Fruit fly (Drosophila melanogaster): Measurements from ENCODE around the gene betaggt-I.

The betaggt-I gene

DNA sequence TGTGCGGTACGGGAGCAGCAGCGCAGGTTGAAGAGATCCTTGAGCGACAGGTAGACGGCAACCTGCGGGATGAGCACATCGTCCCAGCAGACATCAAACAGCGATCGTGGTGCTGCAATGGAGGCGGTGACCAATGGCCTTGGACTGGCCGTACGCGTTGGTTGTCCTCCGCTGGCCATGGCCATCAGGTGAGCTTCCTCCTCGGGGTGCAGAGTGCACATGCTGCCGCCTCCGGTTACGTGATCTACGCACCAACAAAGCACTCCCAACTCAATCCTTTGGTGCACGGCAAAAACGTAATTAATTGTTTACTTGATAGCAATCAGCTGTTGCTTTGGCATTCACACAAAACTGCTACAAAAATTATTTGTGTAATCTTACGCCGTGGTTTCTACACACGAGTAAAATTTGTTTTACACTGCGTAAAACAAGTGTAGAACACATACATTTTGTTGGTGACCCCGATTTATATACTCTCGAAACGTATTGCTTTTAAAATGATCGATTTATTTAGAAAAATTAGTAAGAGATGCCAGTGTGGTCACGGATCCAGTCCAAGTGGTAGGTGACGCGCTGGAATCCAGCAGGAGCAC lies 4.2 kb downstream of the betaggt-I start, which contains the start of gene jet (continued):
- TF ChIP-seq hbn (GFP tag; IDR thresholded peaks at IDR 0.05; ENCODE audit: partially characterized antibody) (0 out of 2 replicates have a peak, but pooled peaks have one; percentile 20), CG13894 (tag; optimal IDR thresholded peaks at IDR 0.05) (no peak), Deaf1 (tag; optimal IDR thresholded peaks at IDR 0.05) (no peak), CG1529 (GFP tag; optimal IDR thresholded peaks at IDR 0.05) (no peak), CG13775 (GFP tag; optimal IDR thresholded peaks at IDR 0.05) (no peak), inv (GFP tag; IDR thresholded peaks at IDR 0.05; ENCODE audit: partially characterized antibody) (0 out of 2 replicates have a peak, but pooled peaks have one; percentile 8), Ravus (GFP tag; IDR thresholded peaks at IDR 0.05) (no peak), crc (GFP tag; optimal IDR thresholded peaks at IDR 0.05) (no peak), ash1 (GFP tag; optimal IDR thresholded peaks at IDR 0.05) (no peak), CG33557 (GFP tag; optimal IDR thresholded peaks at IDR 0.05) (no peak), CG18764 (GFP tag; optimal IDR thresholded peaks at IDR 0.05) (no peak), CG34422 (GFP tag; IDR thresholded peaks at IDR 0.05) (peak; percentile 24; the same call in 1 of the 3 replicates), CG13287 (GFP tag; IDR thresholded peaks at IDR 0.05; ENCODE audit: partially characterized antibody) (peak; percentile 52; the same call in 1 of the 2 replicates), Rfx (GFP tag; IDR thresholded peaks at IDR 0.05) (no peak), MBD-R2 (GFP tag; IDR thresholded peaks at IDR 0.05) (peak; percentile 97), Opbp (GFP tag; IDR thresholded peaks at IDR 0.05; ENCODE audit: partially characterized antibody) (no peak; the same call in 2 of the 3 replicates), ro (GFP tag; IDR thresholded peaks at IDR 0.05) (no peak), pum (GFP tag; optimal IDR thresholded peaks at IDR 0.05) (no peak), CG4707 (GFP tag; optimal IDR thresholded peaks at IDR 0.05) (no peak), Antp (GFP tag; optimal IDR thresholded peaks at IDR 0.05) (no peak), ftz-f1 (GFP tag; optimal IDR thresholded peaks at IDR 0.05) (peak; percentile 81), nmo (GFP tag; optimal IDR thresholded peaks at IDR 0.05) (peak; percentile 9), CG3995 (GFP tag; optimal IDR thresholded peaks at IDR 0.05) (no peak), pho (GFP tag; optimal IDR thresholded peaks at IDR 0.05) (no peak), NC2β (GFP tag; optimal IDR thresholded peaks at IDR 0.05) (no peak), Elba2 (GFP tag; optimal IDR thresholded peaks at IDR 0.05) (no peak), CG8388 (GFP tag; optimal IDR thresholded peaks at IDR 0.05) (no peak), sr (GFP tag; IDR thresholded peaks at IDR 0.05) (no peak), Blimp-1 (GFP tag; optimal IDR thresholded peaks at IDR 0.05) (no peak), Mes4 (GFP tag; optimal IDR thresholded peaks at IDR 0.05) (no peak), Oli (tag; optimal IDR thresholded peaks at IDR 0.05) (no peak), CG14441 (GFP tag; IDR thresholded peaks at IDR 0.05) (no peak), E2f2 (GFP tag; IDR thresholded peaks at IDR 0.05) (peak; percentile 59), Sry-δ (GFP tag; optimal IDR thresholded peaks at IDR 0.05) (no peak), dm (GFP tag; optimal IDR thresholded peaks at IDR 0.05) (no peak), CG31441 (GFP tag; IDR thresholded peaks at IDR 0.05) (no peak), CG1792 (GFP tag; optimal IDR thresholded peaks at IDR 0.05) (no peak), CG1233 (GFP tag; optimal IDR thresholded peaks at IDR 0.05) (no peak), CG4328 (GFP tag; optimal IDR thresholded peaks at IDR 0.05) (no peak), Nf-YB (GFP tag; optimal IDR thresholded peaks at IDR 0.05) (no peak), Pdp1 (GFP tag; optimal IDR thresholded peaks at IDR 0.05) (peak in 1 of 2 experiments; percentile 31), crp (GFP tag; optimal IDR thresholded peaks at IDR 0.05) (peak; percentile 78 to 93), abd-A (tag; optimal IDR thresholded peaks at IDR 0.05) (no peak), Doc3 (GFP tag; IDR thresholded peaks at IDR 0.05; ENCODE audit: partially characterized antibody) (no peak), HLH54F (GFP tag; optimal IDR thresholded peaks at IDR 0.05) (no peak), Bgb (GFP tag; IDR thresholded peaks at IDR 0.05; ENCODE audit: partially characterized antibody) (peak; percentile 76), Sox102F (GFP tag; optimal IDR thresholded peaks at IDR 0.05) (no peak), fd102C (GFP tag; optimal IDR thresholded peaks at IDR 0.05) (no peak), Optix (GFP tag; IDR thresholded peaks at IDR 0.05) (no peak), CG10366 (GFP tag; IDR thresholded peaks at IDR 0.05) (no peak)

Data from whole organism, embryonic.